Fruit fly (Drosophila melanogaster): ENCODE data around the gene Srg1.

Gene Srg1

DNA sequence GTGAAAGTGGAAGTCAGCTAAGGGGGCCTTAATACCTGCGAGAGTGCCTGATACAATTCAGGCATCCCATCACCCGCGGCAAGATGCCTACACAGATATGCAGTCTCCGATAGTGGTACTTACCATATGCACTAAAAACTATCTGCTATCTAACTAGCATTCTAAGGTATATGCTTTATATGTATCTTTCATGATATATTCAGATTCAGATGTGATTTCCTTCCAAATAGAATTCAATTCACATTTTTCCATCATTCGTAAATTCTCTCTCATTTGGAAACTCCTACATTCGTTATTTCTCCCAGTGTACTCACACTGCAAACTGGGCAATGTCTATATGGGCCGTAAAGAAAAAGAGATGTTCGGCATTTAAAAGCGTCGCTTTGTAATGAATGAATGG, 21.9 kb upstream of the Srg1 start (continued):
- TF ChIP-seq emc (GFP tag; optimal IDR thresholded peaks at IDR 0.05) = no peak
- TF ChIP-seq zf30C (GFP tag; optimal IDR thresholded peaks at IDR 0.05) = no peak
- TF ChIP-seq phol (tag; optimal IDR thresholded peaks at IDR 0.05) = peak; percentile 27
- 0 out of 3 replicates have a peak, but pooled peaks have one; percentile 8 for TF ChIP-seq zfh1 (GFP tag; IDR thresholded peaks at IDR 0.05)
- TF ChIP-seq CG6689 (GFP tag; IDR thresholded peaks at IDR 0.05) = peak; percentile 17; the same call in 1 of the 2 replicates
- no peak for TF ChIP-seq E2f1 (GFP tag; IDR thresholded peaks at IDR 0.05)
- peak; percentile 7 for TF ChIP-seq fd96Cb (tag; optimal IDR thresholded peaks at IDR 0.05)
- TF ChIP-seq CG10979 (tag; optimal IDR thresholded peaks at IDR 0.05) = peak; percentile 17

dm6 chr3R:24878655-24879054, 14.1 kb upstream of the Srg1 start:
- TF ChIP-seq chinmo (GFP tag; IDR thresholded peaks at IDR 0.05; ENCODE audit: partially characterized antibody) (0 out of 4 replicates have a peak, but pooled peaks have one; percentile 37), Pdp1 (GFP tag; optimal IDR thresholded peaks at IDR 0.05) (peak in 1 of 2 experiments; percentile 5), CG4730 (GFP tag; IDR thresholded peaks at IDR 0.05) (no peak), sr (GFP tag; IDR thresholded peaks at IDR 0.05) (peak; percentile 53), bigmax (GFP tag; optimal IDR thresholded peaks at IDR 0.05) (no peak)

dm6 chr3R:24876843-24877457, 12.4 kb upstream of the Srg1 start, which contains the start of the genes CG11089 and CG31381:
Gene CG11089 (plus strand): TSS chr3R:24877045.
Gene CG31381 (plus strand): TSS chr3R:24877045.
- TF ChIP-seq stwl (tag; optimal IDR thresholded peaks at IDR 0.05) (no peak), CG4854 (GFP tag; optimal IDR thresholded peaks at IDR 0.05) (peak; percentile 97), Ets97D (GFP tag; optimal IDR thresholded peaks at IDR 0.05) (peak; percentile 44), cad (GFP tag; optimal IDR thresholded peaks at IDR 0.05) (no peak), croc (GFP tag; conservative IDR thresholded peaks at IDR 0.05) (0 out of 3 replicates have a peak, but pooled peaks have one; percentile 3), MBD-R2 (GFP tag; IDR thresholded peaks at IDR 0.05) (0 out of 2 replicates have a peak, but pooled peaks have one; percentile 6), CG11085 (GFP tag; IDR thresholded peaks at IDR 0.05) (no peak), Scr (GFP tag; IDR thresholded peaks at IDR 0.05; ENCODE audit: partially characterized antibody) (0 out of 2 replicates have a peak, but pooled peaks have one; percentile 4), run (tag; optimal IDR thresholded peaks at IDR 0.05) (peak; percentile 37), grau (tag; optimal IDR thresholded peaks at IDR 0.05) (no peak), CG2116 (GFP tag; optimal IDR thresholded peaks at IDR 0.05) (peak; percentile 5), crp (GFP tag; optimal IDR thresholded peaks at IDR 0.05) (peak in 1 of 2 experiments; percentile 76), Asciz (GFP tag; optimal IDR thresholded peaks at IDR 0.05) (peak; percentile 25), Dp (GFP tag; optimal IDR thresholded peaks at IDR 0.05) (peak; percentile 96), MESR4 (GFP tag; optimal IDR thresholded peaks at IDR 0.05) (peak; percentile 22), Sox102F (GFP tag; optimal IDR thresholded peaks at IDR 0.05) (no peak), BEAF-32 (GFP tag; optimal IDR thresholded peaks at IDR 0.05) (no peak), mirr (GFP tag; optimal IDR thresholded peaks at IDR 0.05) (no peak), caup (GFP tag; optimal IDR thresholded peaks at IDR 0.05; ENCODE audit: severe bottlenecking) (peak; percentile 45), Dek (tag; optimal IDR thresholded peaks at IDR 0.05) (peak; percentile 32), CG12391 (tag; optimal IDR thresholded peaks at IDR 0.05) (peak; percentile 61), CG17385 (GFP tag; optimal IDR thresholded peaks at IDR 0.05) (no peak), Adf1 (GFP tag; IDR thresholded peaks at IDR 0.05) (no peak), crol (GFP tag; IDR thresholded peaks at IDR 0.05) (no peak), lbe (GFP tag; optimal IDR thresholded peaks at IDR 0.05) (peak; percentile 4), CG30020 (tag; optimal IDR thresholded peaks at IDR 0.05) (peak; percentile 2), CG16863 (GFP tag; optimal IDR thresholded peaks at IDR 0.05) (no peak), CG12942 (GFP tag; optimal IDR thresholded peaks at IDR 0.05) (no peak), grn (GFP tag; optimal IDR thresholded peaks at IDR 0.05) (peak; percentile 11), unc-4 (GFP tag; IDR thresholded peaks at IDR 0.05; ENCODE audit: partially characterized antibody) (peak; percentile 16; the same call in 1 of the 2 replicates), CG6683 (GFP tag; optimal IDR thresholded peaks at IDR 0.05) (peak; percentile 14), scrt (GFP tag; optimal IDR thresholded peaks at IDR 0.05) (peak; percentile 84)

Data from whole organism, embryonic.